Worm (Caenorhabditis elegans) whole organism, young adult: Measurements from ENCODE around the gene srx-93.

Experiments
- T26A5.8 ChIP-seq: sonication (generic microtip); optimal IDR thresholded peaks from 2 replicates; lab custom pipeline; 2016; ENCODE audit warnings: missing genetic modification characterization, missing compliant biosample characterization
- athp-1 ChIP-seq: sonication (generic microtip); optimal IDR thresholded peaks from 2 replicates; lab custom pipeline; 2017; ENCODE audit warnings: mild to moderate bottlenecking, missing genetic modification characterization, missing compliant biosample characterization
- bed-2 ChIP-seq: fragments of 200-800 bp; sonication (Bioruptor generic); IDR thresholded peaks from 2 replicates; pipeline ENCODE4 v1.3.6; 2022; ENCODE audit warnings: missing genetic modification reagents, missing genetic modification characterization, missing compliant biosample characterization
- ceh-40 ChIP-seq: fragments of 200-800 bp; sonication (Bioruptor generic); IDR thresholded peaks from 2 replicates; pipeline ENCODE4 v1.3.6; 2022; ENCODE audit warnings: missing genetic modification characterization, missing compliant biosample characterization
- ceh-58 ChIP-seq: fragments of 200-800 bp; sonication (Bioruptor generic); IDR thresholded peaks from 2 replicates; pipeline ENCODE4 v1.3.6; 2022; ENCODE audit warnings: missing genetic modification characterization, missing compliant biosample characterization
- dpl-1 ChIP-seq: fragments of 150-350 bp; optimal IDR thresholded peaks from 2 replicates; lab custom pipeline; 2014; ENCODE audit warnings: missing biosample characterization, missing genetic modification reagents, missing genetic modification characterization
- egl-44 ChIP-seq: fragments of 200-800 bp; sonication (Bioruptor generic); IDR thresholded peaks from 2 replicates; pipeline ENCODE4 v1.3.6; 2022; ENCODE audit warnings: missing genetic modification reagents, missing genetic modification characterization, missing compliant biosample characterization
- gei-17 ChIP-seq: fragments of 200-800 bp; sonication (Bioruptor generic); optimal IDR thresholded peaks from 2 replicates; lab custom pipeline; 2018; ENCODE audit warnings: mild to moderate bottlenecking, missing genetic modification characterization, missing compliant biosample characterization
- him-1 ChIP-seq: sonication (generic microtip); optimal IDR thresholded peaks from 2 replicates; lab custom pipeline; 2016; ENCODE audit warnings: missing genotype, missing genetic modification reagents, missing genetic modification characterization, missing compliant biosample characterization
- madf-10 ChIP-seq: sonication (generic microtip); optimal IDR thresholded peaks from 2 replicates; lab custom pipeline; 2016; ENCODE audit warnings: mild to moderate bottlenecking, missing genetic modification characterization, missing compliant biosample characterization
- pha-4 ChIP-seq: fragments of 150-350 bp; sonication (generic microtip); optimal IDR thresholded peaks from 2 replicates; lab custom pipeline; 2014; ENCODE audit warnings: missing biosample characterization, missing genetic modification reagents, missing genetic modification characterization
- snpc-4 ChIP-seq, 5 experiments: fragments of 150-350 bp in 1 of 5; sonication (generic microtip) in 4 of 5; optimal IDR thresholded peaks; 2 replicates each; lab custom pipeline; 2014 to 2018; ENCODE audit warnings: missing genetic modification characterization in 5 of 5, missing biosample characterization in 3 of 5, antibody characterized with exemption in 2 of 5, mild to moderate bottlenecking in 2 of 5, missing compliant biosample characterization in 2 of 5, missing genotype in 2 of 5, moderate library complexity in 2 of 5, missing genetic modification reagents in 1 of 5
- ztf-26 ChIP-seq: sonication (generic microtip); optimal IDR thresholded peaks from 2 replicates; lab custom pipeline; 2017; ENCODE audit warnings: missing genetic modification characterization, missing compliant biosample characterization

DNA sequence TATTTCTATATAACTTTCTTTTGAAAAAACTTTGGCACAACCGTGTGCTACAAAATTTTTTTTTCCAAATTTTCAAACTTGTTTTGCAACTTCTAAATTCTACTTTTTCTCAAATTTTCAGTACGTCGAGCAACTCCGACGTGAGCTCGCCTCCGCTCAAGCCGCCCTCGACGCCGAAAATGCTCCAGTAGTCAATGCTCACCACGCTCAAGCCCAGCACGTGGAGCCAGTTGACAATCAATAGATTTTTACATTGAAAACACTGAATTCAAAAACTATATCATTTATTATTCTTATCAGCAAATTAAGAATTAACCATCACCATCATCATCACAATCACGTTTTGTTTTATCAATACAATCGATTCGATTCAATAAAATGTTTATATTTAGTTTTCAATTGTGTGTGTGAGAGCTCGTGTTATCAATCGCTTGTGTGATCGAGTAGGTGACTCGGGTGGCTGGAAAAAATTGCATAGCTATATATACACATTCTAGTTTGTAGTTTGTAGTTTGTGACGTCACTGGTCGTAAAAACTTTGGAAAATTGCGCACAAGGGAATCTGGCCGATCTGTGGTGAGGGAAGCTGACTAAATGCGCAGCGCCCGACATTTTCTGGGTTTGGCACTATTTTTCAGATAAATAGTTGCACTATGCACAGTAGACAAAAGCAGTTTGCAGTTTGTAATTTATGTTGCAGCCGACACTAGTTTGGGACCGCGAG lies 13.9 kb upstream of the srx-93 start:
- no peak for TF ChIP-seq ceh-58 (GFP tag; lab: Robert Waterston, UW)
- peak; percentile 57; the same call in 1 of the 2 replicates for TF ChIP-seq egl-44 (GFP tag; lab: Robert Waterston, UW)
- TF ChIP-seq snpc-4 (GFP tag; optimal IDR thresholded peaks at IDR 0.05; lab: Kevin White, UChicago), result no peak
- TF ChIP-seq snpc-4 (tag; optimal IDR thresholded peaks at IDR 0.05; lab: Kevin White, UChicago), result peak in 3 of 4 experiments; percentile 55 to 75 (median 64)
- TF ChIP-seq pha-4 (tag; lab: Kevin White, UChicago), result no peak
- no peak for TF ChIP-seq dpl-1 (GFP tag; lab: Kevin White, UChicago)
- no peak for TF ChIP-seq ceh-40 (GFP tag; lab: Robert Waterston, UW)
- no peak for TF ChIP-seq ztf-26
- peak; percentile 91 for TF ChIP-seq madf-10 (tag; lab: Kevin White, UChicago)
- TF ChIP-seq gei-17 (GFP tag; lab: Kevin White, UChicago), result no peak
- TF ChIP-seq bed-2 (GFP tag; lab: Robert Waterston, UW), result no peak
- no peak for TF ChIP-seq T26A5.8 (tag; lab: Kevin White, UChicago)
- peak; percentile 3 for TF ChIP-seq athp-1
- TF ChIP-seq him-1 (tag; lab: Kevin White, UChicago), result no peak
